Worm (Caenorhabditis elegans): ENCODE data around the gene nra-1.

Gene nra-1

DNA sequence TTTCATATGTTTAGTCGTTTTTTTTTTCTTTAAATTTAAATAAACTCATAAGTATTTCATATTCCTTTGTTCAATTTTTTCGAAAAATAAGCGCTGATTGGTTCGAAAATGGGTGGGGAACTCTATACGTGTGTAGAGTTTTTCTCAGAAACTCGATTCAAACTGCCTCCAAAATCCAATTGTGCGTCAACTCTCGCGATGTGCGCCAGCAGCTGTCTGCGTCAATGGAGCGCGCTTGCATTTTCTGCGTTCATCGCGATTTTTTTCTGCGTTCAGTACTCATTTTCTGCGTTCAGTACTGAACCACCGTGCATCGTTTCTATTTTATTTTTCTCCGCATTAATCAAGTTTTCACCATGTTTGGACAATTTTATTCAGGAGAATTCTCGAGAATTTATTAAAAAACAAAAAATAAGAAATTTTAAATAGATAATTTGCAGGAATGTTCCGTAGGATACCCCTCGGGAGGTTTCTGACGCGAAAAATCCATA lies 34.3 kb downstream of the nra-1 start, which contains the start of gene eelo-2 (continued):
- TF ChIP-seq nhr-25 (tag; optimal IDR thresholded peaks at IDR 0.05; ENCODE audit: borderline replicate concordance, insufficient read depth) = peak; percentile 96
- TF ChIP-seq Y48G9A.11 (GFP tag; IDR thresholded peaks at IDR 0.05) = peak; percentile 75
- TF ChIP-seq Y105C5A.15 (GFP tag; IDR thresholded peaks at IDR 0.05) = 0 out of 2 replicates have a peak, but pooled peaks have one; percentile 19
- TF ChIP-seq set-16 (GFP tag; IDR thresholded peaks at IDR 0.05) = peak; percentile 68
- peak; percentile 99 for TF ChIP-seq dve-1 (tag; optimal IDR thresholded peaks at IDR 0.05; ENCODE audit: insufficient read depth)
- peak; percentile 97 for TF ChIP-seq nhr-48 (tag; optimal IDR thresholded peaks at IDR 0.05)
- TF ChIP-seq cey-2 (tag; optimal IDR thresholded peaks at IDR 0.05; ENCODE audit: borderline replicate concordance, insufficient read depth) = peak; percentile 1
- no peak for TF ChIP-seq gei-8 (GFP tag; optimal IDR thresholded peaks at IDR 0.05)
- TF ChIP-seq hif-1 (tag; optimal IDR thresholded peaks at IDR 0.05) = peak; percentile 74 to 91
- TF ChIP-seq Y5F2A.4 (GFP tag; optimal IDR thresholded peaks at IDR 0.05) = peak; percentile 78
- peak; percentile 90 for TF ChIP-seq egl-43 (GFP tag; IDR thresholded peaks at IDR 0.05)
- peak; percentile 62 for TF ChIP-seq ceh-82 (tag; optimal IDR thresholded peaks at IDR 0.05)
- TF ChIP-seq zip-11 (GFP tag; IDR thresholded peaks at IDR 0.05) = no peak
- peak; percentile 94 for TF ChIP-seq tra-1 (GFP tag; IDR thresholded peaks at IDR 0.05)
- peak in 1 of 2 experiments; percentile 79 for TF ChIP-seq ZK546.5 (tag; optimal IDR thresholded peaks at IDR 0.05)
- peak; percentile 92 for TF ChIP-seq madf-9 (GFP tag; conservative IDR thresholded peaks at IDR 0.05)
- TF ChIP-seq arid-1 (GFP tag; conservative IDR thresholded peaks at IDR 0.05) = peak; percentile 97
- TF ChIP-seq nhr-77 (tag; optimal IDR thresholded peaks at IDR 0.05) = peak; percentile 98
- peak; percentile 75 for TF ChIP-seq nhr-76 (tag; optimal IDR thresholded peaks at IDR 0.05)
- peak; percentile 34 for TF ChIP-seq snpc-4 (tag; optimal IDR thresholded peaks at IDR 0.05)
- TF ChIP-seq dpl-1 (GFP tag; optimal IDR thresholded peaks at IDR 0.05) = peak; percentile 100
- peak; percentile 96 for TF ChIP-seq F49E8.2 (tag; optimal IDR thresholded peaks at IDR 0.05; ENCODE audit: borderline replicate concordance)
- peak in 1 of 2 experiments; percentile 79 for TF ChIP-seq mdl-1 (tag; optimal IDR thresholded peaks at IDR 0.05)
- peak; percentile 85; the same call in 1 of the 2 replicates for TF ChIP-seq daf-19 (GFP tag; conservative IDR thresholded peaks at IDR 0.05)
- peak; percentile 89 for TF ChIP-seq D1046.2 (GFP tag; IDR thresholded peaks at IDR 0.05)
- no peak for TF ChIP-seq sdz-12 (GFP tag; optimal IDR thresholded peaks at IDR 0.05)
- TF ChIP-seq dmd-9 (GFP tag; IDR thresholded peaks at IDR 0.05) = peak; percentile 96
- peak; percentile 97 for TF ChIP-seq lin-13 (GFP tag; optimal IDR thresholded peaks at IDR 0.05)
- TF ChIP-seq madf-5 (GFP tag; IDR thresholded peaks at IDR 0.05) = peak; percentile 57 to 74; a peak in 2 of 4 replicates
- TF ChIP-seq mxl-2 (GFP tag; conservative IDR thresholded peaks at IDR 0.05) = peak; percentile 86
- TF ChIP-seq lin-38 (GFP tag; IDR thresholded peaks at IDR 0.05) = peak; percentile 100
- TF ChIP-seq lin-1 (GFP tag; IDR thresholded peaks at IDR 0.05) = peak; percentile 97
- TF ChIP-seq spr-1 (tag; optimal IDR thresholded peaks at IDR 0.05) = peak; percentile 96
- peak; percentile 93 for TF ChIP-seq F10B5.3 (tag; optimal IDR thresholded peaks at IDR 0.05)
- no peak for TF ChIP-seq ceh-28 (tag; optimal IDR thresholded peaks at IDR 0.05)
- TF ChIP-seq unc-39 (tag; optimal IDR thresholded peaks at IDR 0.05) = no peak
- TF ChIP-seq pha-4 (GFP tag; IDR thresholded peaks at IDR 0.05) = peak; percentile 95
- peak; percentile 6 for TF ChIP-seq pha-4 (tag; optimal IDR thresholded peaks at IDR 0.05)
- peak; percentile 84 for TF ChIP-seq zfp-2 (tag; optimal IDR thresholded peaks at IDR 0.05)
- no peak for TF ChIP-seq T20F7.1 (GFP tag; optimal IDR thresholded peaks at IDR 0.05)
- peak; percentile 68 for TF ChIP-seq fos-1 (tag; optimal IDR thresholded peaks at IDR 0.05)
- TF ChIP-seq lin-39 (tag; optimal IDR thresholded peaks at IDR 0.05) = peak; percentile 52
- TF ChIP-seq dmd-6 (GFP tag; IDR thresholded peaks at IDR 0.05) = peak; percentile 97
- no peak for TF ChIP-seq aly-2 (tag; optimal IDR thresholded peaks at IDR 0.05)
- TF ChIP-seq nhr-42 (GFP tag; IDR thresholded peaks at IDR 0.05) = peak; percentile 96
- peak; percentile 75 for TF ChIP-seq ceh-32 (tag; optimal IDR thresholded peaks at IDR 0.05; ENCODE audit: poor library complexity)
- TF ChIP-seq attf-4 (tag; optimal IDR thresholded peaks at IDR 0.05) = no peak
- TF ChIP-seq aha-1 (tag) = peak; percentile 99
- TF ChIP-seq lsy-2 (tag; optimal IDR thresholded peaks at IDR 0.05) = peak; percentile 91 to 97
- TF ChIP-seq nhr-11 (tag; optimal IDR thresholded peaks at IDR 0.05) = peak; percentile 97
